Fruit fly (Drosophila melanogaster): ENCODE measurements around the gene CG43083.

CG43083 gene

dm6 chr3L:15672800-15673199 is 24.4 kb downstream of the CG43083 start (continued):
- peak; percentile 31 for TF ChIP-seq stwl (tag; optimal IDR thresholded peaks at IDR 0.05)
- TF ChIP-seq fd96Cb (tag; optimal IDR thresholded peaks at IDR 0.05): peak; percentile 39
- peak; percentile 57 for TF ChIP-seq CG10267 (tag; optimal IDR thresholded peaks at IDR 0.05)
- peak; percentile 36 for TF ChIP-seq CG16815 (GFP tag; optimal IDR thresholded peaks at IDR 0.05)
- TF ChIP-seq CG30431 (GFP tag; optimal IDR thresholded peaks at IDR 0.05): peak; percentile 25

dm6 chr3L:15675111-15675510 is 26.7 kb downstream of the CG43083 start:
- TF ChIP-seq bbx (GFP tag; IDR thresholded peaks at IDR 0.05; ENCODE audit: partially characterized antibody) (no peak), CG12299 (tag; optimal IDR thresholded peaks at IDR 0.05) (no peak), Lim3 (GFP tag; IDR thresholded peaks at IDR 0.05) (no peak), Atf-2 (GFP tag; optimal IDR thresholded peaks at IDR 0.05) (peak; percentile 54), klu (GFP tag; IDR thresholded peaks at IDR 0.05) (no peak), Hr3 (GFP tag; optimal IDR thresholded peaks at IDR 0.05) (peak; percentile 60), CG6175 (GFP tag; IDR thresholded peaks at IDR 0.05) (no peak), CG31441 (GFP tag; IDR thresholded peaks at IDR 0.05) (peak; percentile 82), Blimp-1 (GFP tag; optimal IDR thresholded peaks at IDR 0.05) (peak; percentile 78), Sry-δ (GFP tag; optimal IDR thresholded peaks at IDR 0.05) (peak; percentile 21), otp (GFP tag; IDR thresholded peaks at IDR 0.05) (peak; percentile 79; the same call in 2 of the 3 replicates), wdn (GFP tag; IDR thresholded peaks at IDR 0.05) (no peak), Ets97D (GFP tag; optimal IDR thresholded peaks at IDR 0.05) (no peak), grau (tag; optimal IDR thresholded peaks at IDR 0.05) (peak; percentile 70), CG16863 (GFP tag; optimal IDR thresholded peaks at IDR 0.05) (peak; percentile 58), Ssrp (tag; optimal IDR thresholded peaks at IDR 0.05) (peak; percentile 78), Abd-B (GFP tag; optimal IDR thresholded peaks at IDR 0.05) (peak; percentile 54), chm (GFP tag; IDR thresholded peaks at IDR 0.05) (peak; percentile 74; the same call in 1 of the 2 replicates), Sin3A (optimal IDR thresholded peaks at IDR 0.05) (no peak), NC2β (GFP tag; optimal IDR thresholded peaks at IDR 0.05) (peak; percentile 74), CG34376 (GFP tag; optimal IDR thresholded peaks at IDR 0.05) (no peak), sob (GFP tag; IDR thresholded peaks at IDR 0.05) (no peak), CG14710 (tag; optimal IDR thresholded peaks at IDR 0.05) (peak; percentile 90), gro (GFP tag; optimal IDR thresholded peaks at IDR 0.05) (no peak), ci (GFP tag; IDR thresholded peaks at IDR 0.05) (peak; percentile 62; the same call in 2 of the 3 replicates), CG12155 (GFP tag; optimal IDR thresholded peaks at IDR 0.05) (peak; percentile 29), Tbp (GFP tag; optimal IDR thresholded peaks at IDR 0.05) (no peak), ATbp (GFP tag; optimal IDR thresholded peaks at IDR 0.05) (peak; percentile 50), CG10366 (GFP tag; IDR thresholded peaks at IDR 0.05) (peak; percentile 32; the same call in 1 of the 2 replicates), CG6654 (GFP tag; optimal IDR thresholded peaks at IDR 0.05) (peak; percentile 46), kni (GFP tag; optimal IDR thresholded peaks at IDR 0.05) (no peak), mirr (GFP tag; optimal IDR thresholded peaks at IDR 0.05) (no peak), NC2α (GFP tag; optimal IDR thresholded peaks at IDR 0.05) (peak; percentile 28), Asciz (GFP tag; optimal IDR thresholded peaks at IDR 0.05) (peak; percentile 42), Myb (GFP tag; optimal IDR thresholded peaks at IDR 0.05) (no peak), CG13624 (GFP tag; optimal IDR thresholded peaks at IDR 0.05) (peak; percentile 32), CG7786 (GFP tag; optimal IDR thresholded peaks at IDR 0.05) (peak; percentile 44), wor (GFP tag; IDR thresholded peaks at IDR 0.05) (no peak), CG9437 (GFP tag; optimal IDR thresholded peaks at IDR 0.05) (peak; percentile 7), CG15073 (GFP tag; optimal IDR thresholded peaks at IDR 0.05) (peak; percentile 31), CG3163 (GFP tag; optimal IDR thresholded peaks at IDR 0.05) (no peak), emc (GFP tag; optimal IDR thresholded peaks at IDR 0.05) (no peak), jumu (GFP tag; optimal IDR thresholded peaks at IDR 0.05) (peak; percentile 57), zfh1 (GFP tag; IDR thresholded peaks at IDR 0.05) (peak; percentile 89), CG6683 (GFP tag; optimal IDR thresholded peaks at IDR 0.05) (no peak), tap (tag; optimal IDR thresholded peaks at IDR 0.05) (peak; percentile 39)
